Worm (Caenorhabditis elegans) whole organism, late embryonic: ENCODE results near the gene snf-6.

Source experiments
- C38D4.7 ChIP-seq: fragments of 200-800 bp; sonication (Bioruptor generic); optimal IDR thresholded peaks from 2 replicates; lab custom pipeline; 2018; ENCODE audit warnings: mild to moderate bottlenecking, missing genetic modification characterization, moderate library complexity, missing compliant biosample characterization
- T23F11.4 ChIP-seq: fragments of 200-800 bp; sonication (Bioruptor generic); optimal IDR thresholded peaks from 2 replicates; lab custom pipeline; 2018; ENCODE audit warnings: mild to moderate bottlenecking, missing genetic modification characterization, missing compliant biosample characterization
- Y22D7AL.16 ChIP-seq: sonication (generic microtip); optimal IDR thresholded peaks from 2 replicates; lab custom pipeline; 2016; ENCODE audit warnings: missing genetic modification characterization, missing compliant biosample characterization
- ahr-1 ChIP-seq: sonication (generic microtip); optimal IDR thresholded peaks from 2 replicates; lab custom pipeline; 2016; ENCODE audit warnings: missing genetic modification characterization, missing compliant biosample characterization
- ceh-18 ChIP-seq: sonication (generic microtip); optimal IDR thresholded peaks from 2 replicates; lab custom pipeline; 2016; ENCODE audit warnings: missing genetic modification characterization, missing compliant biosample characterization
- dmd-4 ChIP-seq: sonication (generic microtip); optimal IDR thresholded peaks from 2 replicates; lab custom pipeline; 2016; ENCODE audit warnings: borderline replicate concordance, missing genetic modification characterization, missing compliant biosample characterization
- elt-2 ChIP-seq: sonication (generic microtip); optimal IDR thresholded peaks from 2 replicates; lab custom pipeline; 2016; ENCODE audit warnings: missing genetic modification reagents, missing genetic modification characterization, missing compliant biosample characterization
- fkh-10 ChIP-seq: fragments of 150-350 bp; optimal IDR thresholded peaks from 2 replicates; lab custom pipeline; 2014; ENCODE audit warnings: missing biosample characterization, missing genetic modification reagents, missing genetic modification characterization
- hlh-13 ChIP-seq: fragments of 200-800 bp; sonication (Bioruptor generic); optimal IDR thresholded peaks from 2 replicates; lab custom pipeline; 2018; ENCODE audit warnings: mild to moderate bottlenecking, missing genetic modification characterization, missing compliant biosample characterization
- hlh-15 ChIP-seq: sonication (generic microtip); optimal IDR thresholded peaks from 2 replicates; lab custom pipeline; 2016; ENCODE audit warnings: missing genetic modification characterization, missing compliant biosample characterization
- nfya-1 ChIP-seq: sonication (generic microtip); optimal IDR thresholded peaks from 2 replicates; lab custom pipeline; 2017; ENCODE audit warnings: missing genetic modification characterization, mild to moderate bottlenecking, missing compliant biosample characterization, antibody characterized with exemption, moderate library complexity
- odd-2 ChIP-seq: sonication (generic microtip); optimal IDR thresholded peaks from 2 replicates; lab custom pipeline; 2017; ENCODE audit warnings: antibody characterized with exemption, mild to moderate bottlenecking, missing genetic modification characterization, missing compliant biosample characterization
- pag-3 ChIP-seq: sonication (generic microtip); optimal IDR thresholded peaks from 2 replicates; lab custom pipeline; 2016; ENCODE audit warnings: missing compliant biosample characterization, missing genetic modification characterization, borderline replicate concordance
- pat-9 ChIP-seq: fragments of 200-800 bp; sonication (Bioruptor generic); optimal IDR thresholded peaks from 2 replicates; lab custom pipeline; 2018; ENCODE audit warnings: mild to moderate bottlenecking, missing genetic modification characterization, moderate library complexity, missing compliant biosample characterization
- pax-1 ChIP-seq: fragments of 150-350 bp; optimal IDR thresholded peaks from 2 replicates; lab custom pipeline; 2014; ENCODE audit warnings: missing biosample characterization, missing genetic modification characterization
- pha-4 ChIP-seq: fragments of 150-350 bp; optimal IDR thresholded peaks from 2 replicates; lab custom pipeline; 2018; ENCODE audit warnings: missing biosample characterization, missing genetic modification reagents, missing genetic modification characterization
- sox-2 ChIP-seq: fragments of 200-800 bp; sonication (Bioruptor generic); IDR thresholded peaks from 2 replicates; pipeline ENCODE4 v1.3.6; 2022; ENCODE audit warnings: missing genetic modification reagents, missing genetic modification characterization, missing compliant biosample characterization
- unc-86 ChIP-seq: sonication (generic microtip); optimal IDR thresholded peaks from 2 replicates; lab custom pipeline; 2016; ENCODE audit warnings: missing genetic modification characterization, missing compliant biosample characterization
- ztf-16 ChIP-seq: sonication (generic microtip); optimal IDR thresholded peaks from 2 replicates; lab custom pipeline; 2017; ENCODE audit warnings: missing genetic modification characterization, missing compliant biosample characterization

snf-6 gene

DNA sequence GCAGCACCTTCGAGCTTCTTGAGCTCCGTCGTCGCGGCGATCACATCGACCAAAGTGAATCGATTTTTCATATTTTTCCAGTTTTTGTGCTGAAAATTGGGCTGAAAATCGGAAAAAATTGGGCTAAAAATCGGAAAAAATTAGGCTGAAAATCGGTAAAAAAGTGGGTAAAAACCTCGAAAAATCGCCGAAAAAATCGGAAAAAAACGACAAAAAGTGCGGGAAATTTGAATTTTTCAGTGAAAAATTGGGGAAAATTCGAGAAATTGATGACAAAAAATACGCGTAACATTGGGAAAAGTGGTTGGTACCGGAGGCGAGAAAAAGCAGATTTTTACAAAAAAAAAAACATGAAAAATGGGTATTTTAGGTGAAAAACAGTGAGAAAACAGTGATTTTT lies 49.2 kb downstream of the snf-6 start, which contains the start of gene Y82E9BR.18:
Y82E9BR.18 (minus strand) TSS at position 101 of the 400 bp plus-strand sequence.
- TF ChIP-seq pax-1 (tag; lab: Kevin White, UChicago): no peak
- no peak for TF ChIP-seq pag-3 (tag; lab: Kevin White, UChicago)
- no peak for TF ChIP-seq Y22D7AL.16 (tag; lab: Kevin White, UChicago)
- TF ChIP-seq hlh-13 (GFP tag; lab: Kevin White, UChicago): no peak
- TF ChIP-seq nfya-1 (tag; lab: Kevin White, UChicago): no peak
- TF ChIP-seq ztf-16 (tag; lab: Kevin White, UChicago): no peak
- TF ChIP-seq sox-2 (GFP tag; lab: Robert Waterston, UW): no peak
- TF ChIP-seq hlh-15 (tag; lab: Kevin White, UChicago): no peak
- no peak for TF ChIP-seq unc-86 (tag; lab: Kevin White, UChicago)
- no peak for TF ChIP-seq odd-2 (tag; lab: Kevin White, UChicago)
- no peak for TF ChIP-seq T23F11.4 (GFP tag; lab: Kevin White, UChicago)
- no peak for TF ChIP-seq ahr-1 (tag; lab: Kevin White, UChicago)
- no peak for TF ChIP-seq C38D4.7
- no peak for TF ChIP-seq pha-4
- no peak for TF ChIP-seq dmd-4 (tag; lab: Kevin White, UChicago)
- TF ChIP-seq pat-9: no peak
- TF ChIP-seq ceh-18: no peak
- TF ChIP-seq elt-2 (tag; lab: Kevin White, UChicago): no peak
- TF ChIP-seq fkh-10 (GFP tag; lab: Kevin White, UChicago): no peak
